Fruit fly (Drosophila melanogaster) whole organism, embryonic: ENCODE measurements around the gene Mms19.

Experiments
- Mrtf ChIP-seq: fragments of 200-800 bp; sonication (Bioruptor generic); IDR thresholded peaks from 3 replicates; pipeline ENCODE4 v1.3.6; 2022; ENCODE audit warnings: missing biosample characterization, missing genetic modification characterization
- ttk ChIP-seq: fragments of 200-800 bp; sonication (Bioruptor generic); IDR thresholded peaks from 2 replicates; pipeline ENCODE4 v2.1.2; 2022; ENCODE audit warnings: missing biosample characterization, missing genetic modification characterization

DNA sequence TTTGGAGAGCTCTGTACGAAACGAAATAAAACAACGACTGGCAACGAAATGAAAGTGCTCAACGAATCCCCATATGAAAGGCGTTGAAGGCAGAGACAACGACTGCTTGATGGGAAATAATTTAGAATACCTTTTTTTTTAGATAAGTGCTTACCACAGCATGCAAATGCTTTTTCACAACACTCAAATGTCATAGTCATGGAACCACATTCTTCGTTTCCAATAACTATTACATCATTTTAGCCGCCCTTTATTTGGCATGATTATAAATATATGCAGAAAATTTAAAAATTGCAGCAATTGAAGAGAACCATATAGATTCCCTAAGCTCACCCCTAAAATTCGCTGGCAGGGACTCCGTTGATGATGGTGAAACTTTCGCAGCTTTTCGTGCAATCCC, 45.4 kb downstream of the Mms19 start, which contains the start of gene CG31538:
- TF ChIP-seq ttk (GFP tag; lab: Robert Waterston, UW): no peak
- no peak for TF ChIP-seq Mrtf (GFP tag; lab: Robert Waterston, UW)
